Fruit fly (Drosophila melanogaster): ENCODE results near the gene alpha-Est10.

Gene alpha-Est10

DNA sequence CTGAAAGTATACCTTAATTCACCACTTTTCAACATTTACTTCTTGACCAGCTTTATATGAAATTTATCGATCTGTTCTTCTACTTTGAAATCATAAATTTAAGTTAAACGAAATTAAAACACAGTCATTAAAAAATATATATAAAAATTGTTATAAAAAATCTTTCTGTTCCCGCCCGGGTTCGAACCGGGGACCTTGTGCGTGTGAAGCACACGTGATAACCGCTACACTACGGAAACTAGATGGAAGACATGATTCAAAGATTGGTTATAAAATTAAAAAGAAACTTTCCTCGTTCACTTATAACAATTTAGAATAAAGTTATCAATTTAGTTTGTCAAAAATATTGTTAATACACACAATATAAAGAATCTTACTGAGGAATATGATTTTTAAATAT lies 21.8 kb downstream of the alpha-Est10 start (continued):
- no peak for TF ChIP-seq ac (GFP tag; optimal IDR thresholded peaks at IDR 0.05)
- no peak for TF ChIP-seq Neu2 (GFP tag; optimal IDR thresholded peaks at IDR 0.05; ENCODE audit: borderline replicate concordance)
- no peak for TF ChIP-seq oc (tag; optimal IDR thresholded peaks at IDR 0.05)
- no peak for TF ChIP-seq CG12219 (GFP tag; optimal IDR thresholded peaks at IDR 0.05)
- TF ChIP-seq Dll (GFP tag; IDR thresholded peaks at IDR 0.05; ENCODE audit: partially characterized antibody), result peak; percentile 59; the same call in 2 of the 4 replicates
- TF ChIP-seq bowl (GFP tag; IDR thresholded peaks at IDR 0.05), result no peak
- TF ChIP-seq CG13287 (GFP tag; IDR thresholded peaks at IDR 0.05; ENCODE audit: partially characterized antibody), result peak; percentile 34; the same call in 1 of the 2 replicates
- TF ChIP-seq CG17361 (GFP tag; IDR thresholded peaks at IDR 0.05), result peak; percentile 29; the same call in 1 of the 3 replicates
- TF ChIP-seq shn (GFP tag; optimal IDR thresholded peaks at IDR 0.05), result no peak
- TF ChIP-seq org-1 (GFP tag; optimal IDR thresholded peaks at IDR 0.05), result no peak
- TF ChIP-seq CG7271 (tag; optimal IDR thresholded peaks at IDR 0.05), result no peak
- no peak for TF ChIP-seq gsb-n (tag; optimal IDR thresholded peaks at IDR 0.05)
- TF ChIP-seq Bgb (GFP tag; IDR thresholded peaks at IDR 0.05; ENCODE audit: partially characterized antibody), result peak; percentile 75
- no peak for TF ChIP-seq gcm (GFP tag; optimal IDR thresholded peaks at IDR 0.05)
- TF ChIP-seq sc (optimal IDR thresholded peaks at IDR 0.05), result no peak
- TF ChIP-seq sc (GFP tag; optimal IDR thresholded peaks at IDR 0.05), result no peak
- peak; percentile 63 for TF ChIP-seq tna (GFP tag; IDR thresholded peaks at IDR 0.05; ENCODE audit: partially characterized antibody)
- no peak for TF ChIP-seq Sry-δ (GFP tag; optimal IDR thresholded peaks at IDR 0.05)
- TF ChIP-seq bbx (GFP tag; IDR thresholded peaks at IDR 0.05; ENCODE audit: partially characterized antibody), result peak; percentile 74; the same call in 1 of the 2 replicates
- no peak for TF ChIP-seq Sox102F (GFP tag; optimal IDR thresholded peaks at IDR 0.05)
- TF ChIP-seq lmd (GFP tag; IDR thresholded peaks at IDR 0.05), result no peak
- TF ChIP-seq Dfd (GFP tag; optimal IDR thresholded peaks at IDR 0.05), result no peak
- peak; percentile 59; the same call in 2 of the 3 replicates for TF ChIP-seq CG14860 (GFP tag; IDR thresholded peaks at IDR 0.05; ENCODE audit: partially characterized antibody)
- no peak for TF ChIP-seq da (GFP tag; optimal IDR thresholded peaks at IDR 0.05)
- TF ChIP-seq CG8281 (tag; optimal IDR thresholded peaks at IDR 0.05), result peak; percentile 46
- peak; percentile 87 for TF ChIP-seq CG6791 (GFP tag; IDR thresholded peaks at IDR 0.05; ENCODE audit: partially characterized antibody)
- no peak for TF ChIP-seq CG11093 (GFP tag; IDR thresholded peaks at IDR 0.05)
- TF ChIP-seq sens (GFP tag), result peak; percentile 41
- no peak for TF ChIP-seq cwo (GFP tag; optimal IDR thresholded peaks at IDR 0.05)
- peak; percentile 84 for TF ChIP-seq CG16813 (GFP tag; IDR thresholded peaks at IDR 0.05; ENCODE audit: partially characterized antibody)
- no peak for TF ChIP-seq CG3163 (GFP tag; optimal IDR thresholded peaks at IDR 0.05)
- TF ChIP-seq CG10543 (GFP tag; optimal IDR thresholded peaks at IDR 0.05), result no peak
- no peak for TF ChIP-seq Myb (GFP tag; optimal IDR thresholded peaks at IDR 0.05)
- TF ChIP-seq ewg (GFP tag; optimal IDR thresholded peaks at IDR 0.05), result no peak
- TF ChIP-seq Opbp (GFP tag; IDR thresholded peaks at IDR 0.05; ENCODE audit: partially characterized antibody), result peak; percentile 76; the same call in 2 of the 3 replicates
- TF ChIP-seq Med (GFP tag), result peak; percentile 39
- no peak for TF ChIP-seq CG16815 (GFP tag; optimal IDR thresholded peaks at IDR 0.05)
- no peak for TF ChIP-seq ase (GFP tag; IDR thresholded peaks at IDR 0.05)
- no peak for TF ChIP-seq crol (GFP tag; IDR thresholded peaks at IDR 0.05)
- no peak for TF ChIP-seq CG4328 (GFP tag; optimal IDR thresholded peaks at IDR 0.05)
- no peak for TF ChIP-seq salm (tag; optimal IDR thresholded peaks at IDR 0.05)
- no peak for TF ChIP-seq Ets65A (GFP tag)
- TF ChIP-seq inv (GFP tag; IDR thresholded peaks at IDR 0.05; ENCODE audit: partially characterized antibody), result 0 out of 2 replicates have a peak, but pooled peaks have one; percentile 30
- TF ChIP-seq Gsc (GFP tag; IDR thresholded peaks at IDR 0.05), result no peak
- no peak for TF ChIP-seq CG3847 (GFP tag; IDR thresholded peaks at IDR 0.05)
- no peak for TF ChIP-seq peb (GFP tag; IDR thresholded peaks at IDR 0.05)
- TF ChIP-seq ftz-f1 (GFP tag; optimal IDR thresholded peaks at IDR 0.05), result no peak
- no peak for TF ChIP-seq klu (GFP tag; IDR thresholded peaks at IDR 0.05)
- 0 out of 3 replicates have a peak, but pooled peaks have one; percentile 27 for TF ChIP-seq CG2199 (GFP tag; IDR thresholded peaks at IDR 0.05)
- no peak for TF ChIP-seq CG9932 (GFP tag; IDR thresholded peaks at IDR 0.05)
- no peak for TF ChIP-seq pfk (GFP tag; optimal IDR thresholded peaks at IDR 0.05)
